Fruit fly (Drosophila melanogaster) whole organism, embryonic: Measurements from ENCODE around the gene CG44040.

Experiments
- Atf3 ChIP-seq: fragments of 200-800 bp; sonication (Bioruptor generic); optimal IDR thresholded peaks from 3 replicates; lab custom pipeline; 2016; ENCODE audit warnings: missing biosample characterization, missing genetic modification characterization
- Bgb ChIP-seq: fragments of 200-800 bp; sonication (Bioruptor generic); IDR thresholded peaks from 2 replicates; pipeline ENCODE4 v1.3.6; 2022; ENCODE audit warnings: missing biosample characterization, missing genetic modification characterization; ENCODE audit not compliant: partially characterized antibody
- CG10274 ChIP-seq: fragments of 200-800 bp; sonication (Bioruptor generic); optimal IDR thresholded peaks from 3 replicates; lab custom pipeline; 2017; ENCODE audit warnings: missing biosample characterization, mild to moderate bottlenecking, missing genetic modification characterization
- CG10654 ChIP-seq: fragments of 200-800 bp; sonication (Bioruptor generic); optimal IDR thresholded peaks from 2 replicates; lab custom pipeline; 2016; ENCODE audit warnings: missing biosample characterization, missing genetic modification characterization
- CG12769 ChIP-seq: fragments of 200-800 bp; sonication (Bioruptor generic); optimal IDR thresholded peaks from 2 replicates; lab custom pipeline; 2019; ENCODE audit warnings: missing biosample characterization, mild to moderate bottlenecking, missing genetic modification characterization, moderate library complexity
- CG14441 ChIP-seq: fragments of 200-800 bp; sonication (Bioruptor generic); IDR thresholded peaks from 2 replicates; pipeline ENCODE4 v1.3.6; 2022; ENCODE audit warnings: missing biosample characterization, missing genetic modification characterization
- CG14860 ChIP-seq: fragments of 200-800 bp; sonication (Bioruptor generic); IDR thresholded peaks from 3 replicates; pipeline ENCODE4 v1.3.6; 2022; ENCODE audit warnings: missing biosample characterization, missing genetic modification characterization; ENCODE audit not compliant: partially characterized antibody
- CG14965 ChIP-seq: fragments of 200-800 bp; sonication (Bioruptor generic); optimal IDR thresholded peaks from 2 replicates; lab custom pipeline; 2016; ENCODE audit warnings: missing biosample characterization, missing genetic modification characterization, borderline replicate concordance
- CG15011 ChIP-seq: fragments of 200-800 bp; sonication (Bioruptor generic); optimal IDR thresholded peaks from 3 replicates; lab custom pipeline; 2018; ENCODE audit warnings: missing biosample characterization, mild to moderate bottlenecking, missing genetic modification characterization
- CG1529 ChIP-seq: fragments of 200-800 bp; sonication (Bioruptor generic); optimal IDR thresholded peaks from 3 replicates; lab custom pipeline; 2018; ENCODE audit warnings: missing biosample characterization, missing genetic modification characterization
- CG1647 ChIP-seq: fragments of 200-800 bp; sonication (Bioruptor generic); optimal IDR thresholded peaks from 3 replicates; lab custom pipeline; 2016; ENCODE audit warnings: missing biosample characterization, missing genetic modification characterization
- CG16779 ChIP-seq: fragments of 200-800 bp; sonication (Bioruptor generic); IDR thresholded peaks from 2 replicates; pipeline ENCODE4 v1.3.6; 2022; ENCODE audit warnings: missing biosample characterization, missing genetic modification characterization
- CG18619 ChIP-seq: fragments of 200-800 bp; sonication (Bioruptor generic); optimal IDR thresholded peaks from 3 replicates; lab custom pipeline; 2017; ENCODE audit warnings: missing biosample characterization, mild to moderate bottlenecking, missing genetic modification characterization
- CG2116 ChIP-seq: fragments of 200-800 bp; sonication (Bioruptor generic); optimal IDR thresholded peaks from 3 replicates; lab custom pipeline; 2018; ENCODE audit warnings: missing biosample characterization, mild to moderate bottlenecking, missing genetic modification characterization
- CG3163 ChIP-seq: fragments of 200-800 bp; sonication (Bioruptor generic); optimal IDR thresholded peaks from 3 replicates; lab custom pipeline; 2016; ENCODE audit warnings: missing biosample characterization, missing genetic modification characterization
- CG32767 ChIP-seq: fragments of 200-800 bp; sonication (Bioruptor generic); IDR thresholded peaks from 2 replicates; pipeline ENCODE4 v1.3.6; 2022; ENCODE audit warnings: missing biosample characterization, missing genetic modification characterization
- CG3281 ChIP-seq: fragments of 200-800 bp; sonication (Bioruptor generic); optimal IDR thresholded peaks from 3 replicates; lab custom pipeline; 2017; ENCODE audit warnings: missing biosample characterization, mild to moderate bottlenecking, missing genetic modification characterization
- CG3995 ChIP-seq: fragments of 200-800 bp; sonication (Bioruptor generic); optimal IDR thresholded peaks from 3 replicates; lab custom pipeline; 2016; ENCODE audit warnings: missing biosample characterization, missing genetic modification characterization
- CG7745 ChIP-seq: fragments of 200-800 bp; sonication (Bioruptor generic); optimal IDR thresholded peaks from 2 replicates; lab custom pipeline; 2018; ENCODE audit warnings: missing biosample characterization, mild to moderate bottlenecking, missing genetic modification characterization, moderate library complexity
- CG7928 ChIP-seq: fragments of 200-800 bp; sonication (Bioruptor generic); optimal IDR thresholded peaks from 2 replicates; lab custom pipeline; 2017; ENCODE audit warnings: missing biosample characterization, mild to moderate bottlenecking, missing genetic modification characterization
- E2f1 ChIP-seq: fragments of 200-800 bp; sonication (Bioruptor generic); IDR thresholded peaks from 2 replicates; pipeline ENCODE4 v1.3.6; 2022; ENCODE audit warnings: missing biosample characterization, missing genetic modification characterization
- Ets65A ChIP-seq: fragments of 200-800 bp; sonication (Bioruptor generic); peaks from one replicate; lab custom pipeline; 2016; ENCODE audit warnings: missing biosample characterization, missing genetic modification characterization
- HLHmδ ChIP-seq: fragments of 200-800 bp; sonication (Bioruptor generic); optimal IDR thresholded peaks from 2 replicates; lab custom pipeline; 2018; ENCODE audit warnings: missing biosample characterization, mild to moderate bottlenecking, missing genetic modification characterization, moderate library complexity
- HmgZ ChIP-seq: fragments of 200-800 bp; sonication (Bioruptor generic); optimal IDR thresholded peaks from 2 replicates; lab custom pipeline; 2018; ENCODE audit warnings: missing biosample characterization, mild to moderate bottlenecking, missing genetic modification characterization
- Kr ChIP-seq: fragments of 200-800 bp; sonication (Bioruptor generic); optimal IDR thresholded peaks from 2 replicates; lab custom pipeline; 2017; ENCODE audit warnings: missing biosample characterization, mild to moderate bottlenecking, missing genetic modification characterization
- Lhr ChIP-seq: fragments of 200-800 bp; sonication (Bioruptor generic); optimal IDR thresholded peaks from 3 replicates; lab custom pipeline; 2017; ENCODE audit warnings: mild to moderate bottlenecking, missing biosample characterization, missing genetic modification reagents, missing genetic modification characterization
- MESR4 ChIP-seq: fragments of 200-800 bp; sonication (Bioruptor generic); optimal IDR thresholded peaks from 2 replicates; lab custom pipeline; 2018; ENCODE audit warnings: missing biosample characterization, mild to moderate bottlenecking, missing genetic modification characterization, moderate library complexity
- MTF-1 ChIP-seq: fragments of 200-800 bp; sonication (Bioruptor generic); optimal IDR thresholded peaks from 2 replicates; lab custom pipeline; 2018; ENCODE audit warnings: missing biosample characterization, mild to moderate bottlenecking, missing genetic modification characterization, borderline replicate concordance
- NC2β ChIP-seq: fragments of 200-800 bp; sonication (Bioruptor generic); optimal IDR thresholded peaks from 2 replicates; lab custom pipeline; 2016; ENCODE audit warnings: missing biosample characterization, missing genetic modification characterization
- Oaz ChIP-seq: fragments of 200-800 bp; sonication (Bioruptor generic); IDR thresholded peaks from 2 replicates; pipeline ENCODE4 v1.3.6; 2022; ENCODE audit warnings: missing biosample characterization, missing genetic modification characterization
- Pdp1 ChIP-seq, 2 experiments: fragments of 200-800 bp; sonication (Bioruptor generic); optimal IDR thresholded peaks; 3 replicates each; lab custom pipeline; 2016; ENCODE audit warnings: missing biosample characterization in 2 of 2, missing genetic modification characterization in 2 of 2, mild to moderate bottlenecking in 1 of 2, moderate library complexity in 1 of 2
- Side ChIP-seq: fragments of 200-800 bp; sonication (Bioruptor generic); optimal IDR thresholded peaks from 2 replicates; lab custom pipeline; 2016; ENCODE audit warnings: missing biosample characterization, missing genetic modification characterization
- abd-A ChIP-seq: fragments of 200-800 bp; sonication (Bioruptor generic); optimal IDR thresholded peaks from 3 replicates; lab custom pipeline; 2019; ENCODE audit warnings: missing biosample characterization, mild to moderate bottlenecking, missing genetic modification characterization, moderate library complexity
- cg ChIP-seq: fragments of 200-800 bp; sonication (Bioruptor generic); optimal IDR thresholded peaks from 3 replicates; lab custom pipeline; 2019; ENCODE audit warnings: missing biosample characterization, mild to moderate bottlenecking, missing genetic modification characterization, moderate library complexity
- chif ChIP-seq, 2 experiments: fragments of 200-800 bp; sonication (Bioruptor generic); optimal IDR thresholded peaks; 3 replicates each; lab custom pipeline; 2016; ENCODE audit warnings: missing biosample characterization in 2 of 2, missing genetic modification characterization in 2 of 2
- dm ChIP-seq: fragments of 200-800 bp; sonication (Bioruptor generic); optimal IDR thresholded peaks from 3 replicates; lab custom pipeline; 2016; ENCODE audit warnings: missing biosample characterization, missing genetic modification characterization
- esg ChIP-seq: fragments of 200-800 bp; sonication (Bioruptor generic); conservative IDR thresholded peaks from 2 replicates; pipeline ENCODE4 v1.3.6; 2022; ENCODE audit warnings: missing biosample characterization, missing genetic modification characterization
- exex ChIP-seq: fragments of 200-800 bp; sonication (Bioruptor generic); optimal IDR thresholded peaks from 4 replicates; lab custom pipeline; 2018; ENCODE audit warnings: missing biosample characterization, mild to moderate bottlenecking, missing genetic modification characterization, moderate library complexity
- fru ChIP-seq: fragments of >200 bp; optimal IDR thresholded peaks from 2 replicates; lab custom pipeline; 2017
- ftz-f1 ChIP-seq: fragments of 200-800 bp; sonication (Bioruptor generic); optimal IDR thresholded peaks from 2 replicates; lab custom pipeline; 2016; ENCODE audit warnings: missing biosample characterization, missing genetic modification characterization
- kay ChIP-seq: fragments of 200-800 bp; sonication (Bioruptor generic); optimal IDR thresholded peaks from 2 replicates; lab custom pipeline; 2016; ENCODE audit warnings: missing biosample characterization, missing genetic modification characterization
- maf-S ChIP-seq: fragments of 200-800 bp; sonication (Bioruptor generic); optimal IDR thresholded peaks from 2 replicates; lab custom pipeline; 2016; ENCODE audit warnings: missing biosample characterization, missing genetic modification characterization
- nom ChIP-seq: fragments of 200-800 bp; sonication (Bioruptor generic); optimal IDR thresholded peaks from 2 replicates; lab custom pipeline; 2017; ENCODE audit warnings: missing biosample characterization, missing genetic modification characterization, mild to moderate bottlenecking, moderate library complexity, missing genetic modification reagents
- oc ChIP-seq: fragments of 200-800 bp; sonication (Bioruptor generic); optimal IDR thresholded peaks from 2 replicates; lab custom pipeline; 2018; ENCODE audit warnings: missing biosample characterization, mild to moderate bottlenecking, missing genetic modification characterization, moderate library complexity
- pum ChIP-seq: fragments of 200-800 bp; sonication (Bioruptor generic); optimal IDR thresholded peaks from 2 replicates; lab custom pipeline; 2016; ENCODE audit warnings: missing biosample characterization, missing genetic modification characterization
- pzg ChIP-seq: fragments of 200-800 bp; sonication (Bioruptor generic); optimal IDR thresholded peaks from 3 replicates; lab custom pipeline; 2018; ENCODE audit warnings: missing biosample characterization, mild to moderate bottlenecking, missing genetic modification characterization, moderate library complexity
- row ChIP-seq: fragments of 200-800 bp; sonication (Bioruptor generic); IDR thresholded peaks from 3 replicates; pipeline ENCODE4 v1.3.6; 2022; ENCODE audit warnings: missing biosample characterization, missing genetic modification characterization
- sd ChIP-seq: fragments of 200-800 bp; sonication (Bioruptor generic); optimal IDR thresholded peaks from 3 replicates; lab custom pipeline; 2018; ENCODE audit warnings: missing biosample characterization, mild to moderate bottlenecking, missing genetic modification characterization, moderate library complexity
- sob ChIP-seq: fragments of 200-800 bp; sonication (Bioruptor generic); IDR thresholded peaks from 2 replicates; pipeline ENCODE4 v1.3.6; 2022; ENCODE audit warnings: missing biosample characterization, missing genetic modification characterization
- ssp ChIP-seq: fragments of 200-800 bp; sonication (Bioruptor generic); IDR thresholded peaks from 2 replicates; pipeline ENCODE4 v1.3.6; 2022; ENCODE audit warnings: missing biosample characterization, missing genetic modification characterization
- z ChIP-seq: fragments of 200-800 bp; sonication (Bioruptor generic); IDR thresholded peaks from 3 replicates; pipeline ENCODE4 v1.3.6; 2022; ENCODE audit warnings: missing biosample characterization, missing genetic modification characterization
- zfh2 ChIP-seq: fragments of 200-800 bp; sonication (Bioruptor generic); optimal IDR thresholded peaks from 2 replicates; lab custom pipeline; 2016; ENCODE audit warnings: missing biosample characterization, missing genetic modification characterization

Gene CG44040

DNA sequence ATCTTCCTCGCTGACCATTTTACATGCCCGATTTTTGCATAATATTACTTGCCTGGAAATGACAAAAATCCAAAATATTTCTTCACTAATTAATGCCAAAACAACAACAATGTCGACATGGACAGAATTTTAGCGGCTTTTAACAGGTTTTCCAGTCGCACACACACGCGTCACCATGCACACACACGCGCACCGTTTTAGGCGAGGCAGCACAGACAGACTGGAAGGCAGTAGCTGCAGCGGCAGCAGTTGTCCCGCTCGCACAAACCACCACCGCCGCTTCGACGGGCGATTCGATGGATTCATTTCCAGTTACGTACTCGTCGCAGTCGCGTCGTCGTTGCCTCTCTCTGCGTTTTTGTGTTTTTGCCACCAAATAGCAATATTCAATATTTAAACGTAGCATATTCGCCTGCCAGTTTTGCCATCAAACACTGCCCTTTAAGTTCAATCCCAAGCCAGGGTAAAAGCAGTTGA is 29.5 kb upstream of the CG44040 start, which contains the start of gene CG45218 (continued):
- TF ChIP-seq Pdp1 (GFP tag; optimal IDR thresholded peaks at IDR 0.05; lab: Kevin White, UChicago): no peak
- peak; percentile 64 for TF ChIP-seq CG3163
- no peak for TF ChIP-seq Lhr
- TF ChIP-seq CG3995 (GFP tag; lab: Kevin White, UChicago): no peak
- no peak for TF ChIP-seq esg
- TF ChIP-seq ftz-f1: no peak
- peak; percentile 50 for TF ChIP-seq HmgZ (tag; lab: Kevin White, UChicago)
- TF ChIP-seq CG14441 (GFP tag; lab: Robert Waterston, UW): no peak
- TF ChIP-seq MESR4 (GFP tag; lab: Kevin White, UChicago): peak; percentile 25
- no peak for TF ChIP-seq CG32767 (GFP tag; lab: Robert Waterston, UW)
- no peak for TF ChIP-seq CG1529 (GFP tag; lab: Kevin White, UChicago)
- peak; percentile 95 for TF ChIP-seq cg
- no peak for TF ChIP-seq CG2116 (GFP tag; lab: Kevin White, UChicago)
- peak; percentile 51 for TF ChIP-seq CG12769 (tag; lab: Kevin White, UChicago)
- TF ChIP-seq dm: no peak
- no peak for TF ChIP-seq CG14860 (GFP tag; lab: Robert Waterston, UW)
- TF ChIP-seq CG16779 (GFP tag; lab: Robert Waterston, UW): no peak
- TF ChIP-seq sob: no peak
- TF ChIP-seq oc (tag; lab: Kevin White, UChicago): peak; percentile 40
- TF ChIP-seq E2f1 (GFP tag; lab: Robert Waterston, UW): no peak
- no peak for TF ChIP-seq Bgb (GFP tag; lab: Robert Waterston, UW)
- TF ChIP-seq Kr (GFP tag; lab: Kevin White, UChicago): no peak
- TF ChIP-seq z (GFP tag; lab: Robert Waterston, UW): no peak
- TF ChIP-seq abd-A (tag; lab: Kevin White, UChicago): peak; percentile 90
- no peak for TF ChIP-seq chif (GFP tag; optimal IDR thresholded peaks at IDR 0.05; lab: Kevin White, UChicago)
- no peak for TF ChIP-seq CG10654 (GFP tag; lab: Kevin White, UChicago)
- TF ChIP-seq nom: no peak
- TF ChIP-seq NC2β (GFP tag; lab: Kevin White, UChicago): no peak
- no peak for TF ChIP-seq zfh2 (GFP tag; lab: Kevin White, UChicago)
- TF ChIP-seq maf-S: no peak
- TF ChIP-seq HLHmδ (GFP tag; lab: Kevin White, UChicago): peak; percentile 53
- TF ChIP-seq ssp (GFP tag; lab: Robert Waterston, UW): no peak
- no peak for TF ChIP-seq CG14965 (GFP tag; lab: Kevin White, UChicago)
- TF ChIP-seq CG7745 (tag; lab: Kevin White, UChicago): peak; percentile 18
- TF ChIP-seq CG10274 (GFP tag; lab: Kevin White, UChicago): no peak
- TF ChIP-seq sd: peak; percentile 98
- TF ChIP-seq fru (lab: Kevin White, UChicago): no peak
- no peak for TF ChIP-seq Atf3
- no peak for TF ChIP-seq CG1647 (GFP tag; lab: Kevin White, UChicago)
- TF ChIP-seq Ets65A (GFP tag; lab: Kevin White, UChicago): no peak
- TF ChIP-seq row: no peak
- no peak for TF ChIP-seq pum (GFP tag; lab: Kevin White, UChicago)
- peak; percentile 51 for TF ChIP-seq kay (GFP tag; lab: Kevin White, UChicago)
- TF ChIP-seq MTF-1: peak; percentile 44
- TF ChIP-seq CG7928 (GFP tag; lab: Kevin White, UChicago): no peak
- no peak for TF ChIP-seq Oaz
- TF ChIP-seq pzg: peak; percentile 2
- no peak for TF ChIP-seq CG15011 (GFP tag; lab: Kevin White, UChicago)
- peak; percentile 92 for TF ChIP-seq exex (tag; lab: Kevin White, UChicago)
- no peak for TF ChIP-seq Side (GFP tag; lab: Kevin White, UChicago)
- peak; percentile 4 for TF ChIP-seq CG3281 (GFP tag; lab: Kevin White, UChicago)
- no peak for TF ChIP-seq CG18619 (GFP tag; lab: Kevin White, UChicago)
